Worm (Caenorhabditis elegans): Measurements from ENCODE around the gene plpp-1.3.

Gene plpp-1.3

DNA sequence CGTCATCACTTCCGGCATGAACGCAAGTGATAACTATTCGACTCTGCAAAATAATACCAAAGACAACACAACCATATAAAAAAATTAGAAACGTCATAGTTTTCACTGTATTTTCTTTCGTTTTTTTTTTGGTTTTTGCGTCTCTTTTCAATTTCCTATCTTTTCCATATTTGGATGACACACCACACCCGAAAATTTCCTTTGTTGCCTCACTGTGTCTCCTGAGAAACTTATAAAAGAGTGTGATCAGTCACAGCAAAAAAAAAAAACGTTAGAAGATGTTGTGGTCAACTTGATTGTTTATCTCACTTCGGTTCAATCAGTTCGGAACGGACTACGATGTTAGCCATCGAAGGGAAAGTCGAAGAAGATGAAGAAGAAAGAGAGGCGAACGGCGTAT lies 5.4 kb upstream of the plpp-1.3 start:
- peak; percentile 85 for TF ChIP-seq nhr-85 (tag)
- no peak for TF ChIP-seq elt-3 (tag; optimal IDR thresholded peaks at IDR 0.05)
- TF ChIP-seq lin-14 (GFP tag; optimal IDR thresholded peaks at IDR 0.05) = peak; percentile 67
- peak; percentile 50 for TF ChIP-seq mep-1 (tag; optimal IDR thresholded peaks at IDR 0.05)
- no peak for TF ChIP-seq ceh-8 (GFP tag; optimal IDR thresholded peaks at IDR 0.05)
- TF ChIP-seq tbx-2 (tag; optimal IDR thresholded peaks at IDR 0.05) = no peak
- no peak for TF ChIP-seq nhr-84 (tag; optimal IDR thresholded peaks at IDR 0.05)
- TF ChIP-seq lin-35 (GFP tag; optimal IDR thresholded peaks at IDR 0.05) = peak in 1 of 2 experiments; percentile 44
- TF ChIP-seq nhr-20 (tag; optimal IDR thresholded peaks at IDR 0.05) = peak; percentile 26
- TF ChIP-seq snu-23 (GFP tag; optimal IDR thresholded peaks at IDR 0.05) = peak; percentile 22
- TF ChIP-seq alr-1 (tag; optimal IDR thresholded peaks at IDR 0.05; ENCODE audit: borderline replicate concordance) = no peak
- TF ChIP-seq blmp-1 (tag; optimal IDR thresholded peaks at IDR 0.05) = peak; percentile 85

DNA sequence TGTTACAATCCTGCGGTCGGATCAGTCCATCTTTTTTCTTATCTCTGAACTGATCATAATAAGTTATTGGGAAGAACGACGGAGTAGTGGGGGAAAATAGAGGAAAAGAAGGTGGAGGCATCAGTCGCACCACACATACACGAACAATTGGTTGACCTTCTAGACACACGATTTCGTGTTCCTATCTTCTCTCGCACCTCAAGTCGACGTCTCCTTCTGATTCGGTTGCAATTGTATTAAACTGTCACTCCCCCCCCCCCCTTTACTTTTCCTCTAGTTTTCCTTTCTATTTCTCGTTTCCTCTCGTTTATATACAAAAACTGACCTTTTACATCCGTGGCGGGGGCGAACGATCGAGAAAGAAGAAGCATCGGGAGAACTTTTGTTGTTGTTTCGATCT lies 3.9 kb upstream of the plpp-1.3 start:
- TF ChIP-seq fkh-4 (tag; optimal IDR thresholded peaks at IDR 0.05; ENCODE audit: borderline replicate concordance) (no peak), lin-13 (GFP tag; optimal IDR thresholded peaks at IDR 0.05) (no peak), lir-3 (tag; optimal IDR thresholded peaks at IDR 0.05; ENCODE audit: poor library complexity) (no peak), nhr-19 (GFP tag; conservative IDR thresholded peaks at IDR 0.05) (no peak), sox-4 (tag; optimal IDR thresholded peaks at IDR 0.05) (no peak), ces-1 (GFP tag; optimal IDR thresholded peaks at IDR 0.05) (no peak), ceh-63 (GFP tag; optimal IDR thresholded peaks at IDR 0.05) (no peak), vab-15 (tag; optimal IDR thresholded peaks at IDR 0.05) (no peak), nhr-71 (tag; optimal IDR thresholded peaks at IDR 0.05) (peak; percentile 17), C16A3.4 (tag; optimal IDR thresholded peaks at IDR 0.05) (no peak), ceh-8 (GFP tag; optimal IDR thresholded peaks at IDR 0.05) (no peak), efl-1 (optimal IDR thresholded peaks at IDR 0.05) (no peak), efl-1 (GFP tag; optimal IDR thresholded peaks at IDR 0.05 in 1 of 2) (no peak), isw-1 (GFP tag; IDR thresholded peaks at IDR 0.05) (no peak), jun-1 (tag; optimal IDR thresholded peaks at IDR 0.05) (no peak), unc-30 (tag; optimal IDR thresholded peaks at IDR 0.05) (no peak), mef-2 (tag; optimal IDR thresholded peaks at IDR 0.05) (no peak), nhr-85 (tag) (peak; percentile 72), skn-1 (tag; optimal IDR thresholded peaks at IDR 0.05) (no peak), unc-130 (tag; optimal IDR thresholded peaks at IDR 0.05) (no peak), tlp-1 (tag; optimal IDR thresholded peaks at IDR 0.05) (no peak), nhr-28 (tag; optimal IDR thresholded peaks at IDR 0.05) (no peak), irx-1 (tag; optimal IDR thresholded peaks at IDR 0.05) (no peak), alr-1 (tag; optimal IDR thresholded peaks at IDR 0.05; ENCODE audit: borderline replicate concordance) (no peak), fkh-10 (GFP tag; optimal IDR thresholded peaks at IDR 0.05) (no peak), ztf-11 (tag; optimal IDR thresholded peaks at IDR 0.05) (no peak), zip-4 (GFP tag; optimal IDR thresholded peaks at IDR 0.05) (no peak), blmp-1 (tag; optimal IDR thresholded peaks at IDR 0.05) (peak; percentile 91), lin-35 (GFP tag; optimal IDR thresholded peaks at IDR 0.05) (peak in 1 of 2 experiments; percentile 37), hpl-2 (GFP tag; optimal IDR thresholded peaks at IDR 0.05) (no peak), xbp-1 (tag; optimal IDR thresholded peaks at IDR 0.05) (peak; percentile 12), nhr-90 (tag; optimal IDR thresholded peaks at IDR 0.05; ENCODE audit: poor library complexity) (peak; percentile 35), unc-98 (GFP tag; IDR thresholded peaks at IDR 0.05) (no peak), egl-13 (tag; optimal IDR thresholded peaks at IDR 0.05) (no peak), ceh-88 (GFP tag; IDR thresholded peaks at IDR 0.05) (no peak), hlh-17 (GFP tag; optimal IDR thresholded peaks at IDR 0.05; ENCODE audit: borderline replicate concordance) (no peak), rnt-1 (tag; optimal IDR thresholded peaks at IDR 0.05) (no peak), ztf-4 (tag; optimal IDR thresholded peaks at IDR 0.05) (no peak), elt-2 (tag; optimal IDR thresholded peaks at IDR 0.05) (no peak), ets-5 (GFP tag; IDR thresholded peaks at IDR 0.05) (no peak), unc-86 (tag; optimal IDR thresholded peaks at IDR 0.05) (no peak), egl-27 (tag; optimal IDR thresholded peaks at IDR 0.05) (no peak), fkh-8 (tag; optimal IDR thresholded peaks at IDR 0.05) (no peak), lin-39 (tag; optimal IDR thresholded peaks at IDR 0.05) (no peak)
